Worm (Caenorhabditis elegans): ENCODE measurements around the gene R09E10.13.

Gene R09E10.13

ce11 chrIV:10259557-10259956 lies 35.4 kb downstream of the R09E10.13 start, which contains the start of gene F01G10.9:
Gene F01G10.9, minus strand, starts transcription at chrIV:10259657.
- TF ChIP-seq ceh-13 (GFP tag; optimal IDR thresholded peaks at IDR 0.05) (no peak), tbx-37 (GFP tag; conservative IDR thresholded peaks at IDR 0.05) (no peak), scrt-1 (GFP tag; IDR thresholded peaks at IDR 0.05) (no peak), hmg-4 (GFP tag; optimal IDR thresholded peaks at IDR 0.05) (no peak), pes-1 (GFP tag; IDR thresholded peaks at IDR 0.05) (no peak), hmbx-1 (tag; optimal IDR thresholded peaks at IDR 0.05) (no peak), ceh-36 (tag; optimal IDR thresholded peaks at IDR 0.05) (no peak), F13C5.2 (tag; optimal IDR thresholded peaks at IDR 0.05) (no peak), tra-4 (tag; optimal IDR thresholded peaks at IDR 0.05) (no peak), hnd-1 (tag; optimal IDR thresholded peaks at IDR 0.05) (no peak), sea-1 (GFP tag; conservative IDR thresholded peaks at IDR 0.05) (no peak), ama-1 (optimal IDR thresholded peaks at IDR 0.05) (no peak), ets-7 (tag; optimal IDR thresholded peaks at IDR 0.05) (no peak)

ce11 chrIV:10252886-10253639 lies 41.9 kb downstream of the R09E10.13 start:
- TF ChIP-seq hnd-1 (tag; optimal IDR thresholded peaks at IDR 0.05): no peak
- no peak for TF ChIP-seq hmg-4 (GFP tag; optimal IDR thresholded peaks at IDR 0.05)
- TF ChIP-seq B0310.2 (tag; optimal IDR thresholded peaks at IDR 0.05): no peak
- TF ChIP-seq ceh-36 (tag; optimal IDR thresholded peaks at IDR 0.05): no peak
- no peak for TF ChIP-seq tbx-37 (GFP tag; conservative IDR thresholded peaks at IDR 0.05)
- TF ChIP-seq pes-1 (GFP tag; IDR thresholded peaks at IDR 0.05): no peak

- TF ChIP-seq tbx-11 (GFP tag; IDR thresholded peaks at IDR 0.05): no peak
- no peak for TF ChIP-seq ceh-36 (tag; optimal IDR thresholded peaks at IDR 0.05)
- TF ChIP-seq tbx-37 (GFP tag; conservative IDR thresholded peaks at IDR 0.05): no peak
- TF ChIP-seq pes-1 (GFP tag; IDR thresholded peaks at IDR 0.05): no peak
- no peak for TF ChIP-seq ama-1 (optimal IDR thresholded peaks at IDR 0.05)
- TF ChIP-seq hmg-4 (GFP tag; optimal IDR thresholded peaks at IDR 0.05): no peak
- no peak for TF ChIP-seq scrt-1 (GFP tag; IDR thresholded peaks at IDR 0.05)
- no peak for TF ChIP-seq ets-7 (tag; optimal IDR thresholded peaks at IDR 0.05)
- TF ChIP-seq tra-4 (tag; optimal IDR thresholded peaks at IDR 0.05): no peak
- no peak for TF ChIP-seq flt-1 (GFP tag; IDR thresholded peaks at IDR 0.05)
- TF ChIP-seq aly-1 (tag; optimal IDR thresholded peaks at IDR 0.05): no peak
- TF ChIP-seq hmbx-1 (tag; optimal IDR thresholded peaks at IDR 0.05): no peak
- TF ChIP-seq sea-1 (GFP tag; conservative IDR thresholded peaks at IDR 0.05): no peak
- no peak for TF ChIP-seq B0310.2 (tag; optimal IDR thresholded peaks at IDR 0.05)
- TF ChIP-seq F13C5.2 (tag; optimal IDR thresholded peaks at IDR 0.05): no peak
These were observed 42.6 kb downstream of the R09E10.13 start for ce11 chrIV:10252350-10252792.

ce11 chrIV:10251764-10252163 lies 43.2 kb downstream of the R09E10.13 start:
- no peak for TF ChIP-seq tbx-37 (GFP tag; conservative IDR thresholded peaks at IDR 0.05)
- no peak for TF ChIP-seq sea-1 (GFP tag; conservative IDR thresholded peaks at IDR 0.05)
- TF ChIP-seq ceh-36 (tag; optimal IDR thresholded peaks at IDR 0.05): no peak
- no peak for TF ChIP-seq ets-7 (tag; optimal IDR thresholded peaks at IDR 0.05)
- TF ChIP-seq scrt-1 (GFP tag; IDR thresholded peaks at IDR 0.05): no peak
- no peak for TF ChIP-seq ceh-13 (GFP tag; optimal IDR thresholded peaks at IDR 0.05)

- TF ChIP-seq tra-4 (tag; optimal IDR thresholded peaks at IDR 0.05): no peak
- TF ChIP-seq flt-1 (GFP tag; IDR thresholded peaks at IDR 0.05): no peak
- no peak for TF ChIP-seq tbx-37 (GFP tag; conservative IDR thresholded peaks at IDR 0.05)
These were observed 43.7 kb downstream of the R09E10.13 start for ce11 chrIV:10251261-10251660.

- no peak for TF ChIP-seq tra-4 (tag; optimal IDR thresholded peaks at IDR 0.05)
- TF ChIP-seq ceh-36 (tag; optimal IDR thresholded peaks at IDR 0.05): no peak
- TF ChIP-seq scrt-1 (GFP tag; IDR thresholded peaks at IDR 0.05): no peak
These were observed 44.3 kb downstream of the R09E10.13 start, which contains the start of gene daf-14 for ce11 chrIV:10250577-10251075. Gene daf-14, plus strand, starts transcription at chrIV:10250627.

- no peak for TF ChIP-seq tbx-11 (GFP tag; IDR thresholded peaks at IDR 0.05)
- TF ChIP-seq tbx-37 (GFP tag; conservative IDR thresholded peaks at IDR 0.05): no peak
These were observed 49.2 kb downstream of the R09E10.13 start, which contains the start of gene F01G10.10 for ce11 chrIV:10245666-10246210. Gene F01G10.10, plus strand, starts transcription at chrIV:10246160.

All from whole organism, early embryonic.